Worm (Caenorhabditis elegans) whole organism, L4 larva: ENCODE results near the gene Y34B4A.4.

ENCODE experiments used
- T20F7.1 ChIP-seq: fragments of 200-800 bp; sonication (Bioruptor generic); optimal IDR thresholded peaks from 2 replicates; lab custom pipeline; 2018; ENCODE audit warnings: mild to moderate bottlenecking, missing genetic modification characterization, missing compliant biosample characterization
- Y105C5A.15 ChIP-seq: fragments of 200-800 bp; sonication (Bioruptor generic); IDR thresholded peaks from 2 replicates; pipeline ENCODE4 v1.3.6; 2022; ENCODE audit warnings: missing genetic modification characterization, missing compliant biosample characterization
- Y48G9A.11 ChIP-seq: fragments of 200-800 bp; sonication (Bioruptor generic); IDR thresholded peaks from 2 replicates; pipeline ENCODE4 v1.3.6; 2022; ENCODE audit warnings: missing genetic modification reagents, missing genetic modification characterization, missing compliant biosample characterization
- Y5F2A.4 ChIP-seq: fragments of 200-800 bp; sonication (Bioruptor generic); optimal IDR thresholded peaks from 2 replicates; lab custom pipeline; 2018; ENCODE audit warnings: mild to moderate bottlenecking, missing genetic modification characterization, missing compliant biosample characterization
- Y75B8A.6 ChIP-seq: fragments of 200-800 bp; sonication (Bioruptor generic); IDR thresholded peaks from 2 replicates; pipeline ENCODE4 v1.3.6; 2022; ENCODE audit warnings: missing genetic modification reagents, missing genetic modification characterization, missing compliant biosample characterization
- ZK546.5 ChIP-seq, 2 experiments: sonication (generic microtip); optimal IDR thresholded peaks; 2 replicates each; lab custom pipeline; 2017; ENCODE audit warnings: missing biosample characterization in 2 of 2, missing genetic modification characterization in 2 of 2
- aha-1 ChIP-seq: fragments of 150-350 bp; peaks from one replicate; lab custom pipeline; 2014; ENCODE audit warnings: missing biosample characterization, missing genetic modification characterization
- arid-1 ChIP-seq: fragments of 200-800 bp; sonication (Bioruptor generic); conservative IDR thresholded peaks from 2 replicates; pipeline ENCODE4 v1.3.6; 2022; ENCODE audit warnings: missing genetic modification reagents, missing genetic modification characterization, missing compliant biosample characterization
- ceh-20 ChIP-seq: fragments of 200-800 bp; sonication (Bioruptor generic); IDR thresholded peaks from 2 replicates; pipeline ENCODE4 v1.3.6; 2022; ENCODE audit warnings: missing genetic modification reagents, missing genetic modification characterization, missing compliant biosample characterization
- ceh-28 ChIP-seq: fragments of 150-350 bp; optimal IDR thresholded peaks from 2 replicates; lab custom pipeline; 2014; ENCODE audit warnings: missing biosample characterization, missing genetic modification reagents, missing genetic modification characterization
- ceh-32 ChIP-seq: sonication (generic microtip); optimal IDR thresholded peaks from 2 replicates; lab custom pipeline; 2016; ENCODE audit warnings: mild to moderate bottlenecking, missing genetic modification characterization, missing compliant biosample characterization; ENCODE audit not compliant: poor library complexity
- ceh-62 ChIP-seq: sonication (generic microtip); optimal IDR thresholded peaks from 2 replicates; lab custom pipeline; 2017; ENCODE audit warnings: missing biosample characterization, missing genetic modification characterization
- cey-2 ChIP-seq: sonication (generic microtip); optimal IDR thresholded peaks from 3 replicates; lab custom pipeline; 2017; ENCODE audit warnings: missing genetic modification characterization, mild to moderate bottlenecking, missing compliant biosample characterization, antibody characterized with exemption, borderline replicate concordance; ENCODE audit not compliant: insufficient read depth
- ctbp-1 ChIP-seq: fragments of 200-800 bp; sonication (Bioruptor generic); IDR thresholded peaks from 2 replicates; pipeline ENCODE4 v1.3.6; 2022; ENCODE audit warnings: missing genetic modification reagents, missing genetic modification characterization, missing compliant biosample characterization
- daf-8 ChIP-seq: fragments of 200-800 bp; sonication (Bioruptor generic); IDR thresholded peaks from 2 replicates; pipeline ENCODE4 v1.3.6; 2022; ENCODE audit warnings: missing genetic modification characterization, missing compliant biosample characterization
- dmd-6 ChIP-seq: fragments of 200-800 bp; sonication (Bioruptor generic); IDR thresholded peaks from 2 replicates; pipeline ENCODE4 v1.3.6; 2022; ENCODE audit warnings: missing genetic modification reagents, missing genetic modification characterization, missing compliant biosample characterization
- dve-1 ChIP-seq: sonication (generic microtip); optimal IDR thresholded peaks from 2 replicates; lab custom pipeline; 2017; ENCODE audit warnings: antibody characterized with exemption, mild to moderate bottlenecking, missing genetic modification characterization, missing compliant biosample characterization; ENCODE audit not compliant: insufficient read depth
- egl-43 ChIP-seq: fragments of 200-800 bp; sonication (Bioruptor generic); IDR thresholded peaks from 2 replicates; pipeline ENCODE4 v1.3.6; 2022; ENCODE audit warnings: missing genetic modification reagents, missing genetic modification characterization, missing compliant biosample characterization
- hlh-11 ChIP-seq: fragments of 200-800 bp; sonication (Bioruptor generic); optimal IDR thresholded peaks from 2 replicates; lab custom pipeline; 2018; ENCODE audit warnings: mild to moderate bottlenecking, missing genetic modification characterization, missing compliant biosample characterization
- hlh-30 ChIP-seq: sonication (generic microtip); optimal IDR thresholded peaks from 2 replicates; lab custom pipeline; 2017; ENCODE audit warnings: antibody characterized with exemption, mild to moderate bottlenecking, missing genetic modification characterization, missing compliant biosample characterization; ENCODE audit not compliant: insufficient read depth
- hmg-1.1 ChIP-seq: fragments of 200-800 bp; sonication (Bioruptor generic); IDR thresholded peaks from 2 replicates; pipeline ENCODE4 v1.3.6; 2022; ENCODE audit warnings: missing genetic modification reagents, missing genetic modification characterization, missing compliant biosample characterization
- jun-1 ChIP-seq: fragments of 150-350 bp; optimal IDR thresholded peaks from 2 replicates; lab custom pipeline; 2014; ENCODE audit warnings: missing biosample characterization, missing genetic modification reagents, missing genetic modification characterization
- lin-1 ChIP-seq: fragments of 200-800 bp; sonication (Bioruptor generic); IDR thresholded peaks from 2 replicates; pipeline ENCODE4 v1.3.6; 2022; ENCODE audit warnings: missing genetic modification reagents, missing genetic modification characterization, missing compliant biosample characterization
- lin-29 ChIP-seq: fragments of 200-800 bp; sonication (Bioruptor generic); IDR thresholded peaks from 2 replicates; pipeline ENCODE4 v1.3.6; 2022; ENCODE audit warnings: missing genetic modification reagents, missing genetic modification characterization, missing compliant biosample characterization
- lir-3 ChIP-seq: sonication (generic microtip); optimal IDR thresholded peaks from 2 replicates; lab custom pipeline; 2016; ENCODE audit warnings: mild to moderate bottlenecking, missing genetic modification characterization, missing compliant biosample characterization
- madf-9 ChIP-seq: fragments of 200-800 bp; sonication (Bioruptor generic); conservative IDR thresholded peaks from 2 replicates; pipeline ENCODE4 v1.3.6; 2022; ENCODE audit warnings: missing genetic modification reagents, missing genetic modification characterization, missing compliant biosample characterization
- mep-1 ChIP-seq: fragments of 150-350 bp; sonication (generic microtip); optimal IDR thresholded peaks from 3 replicates; lab custom pipeline; 2014; ENCODE audit warnings: missing biosample characterization, missing genetic modification characterization
- nhr-10 ChIP-seq: fragments of 150-350 bp; optimal IDR thresholded peaks from 2 replicates; lab custom pipeline; 2014; ENCODE audit warnings: missing biosample characterization, missing genetic modification characterization
- nhr-102 ChIP-seq: sonication (generic microtip); optimal IDR thresholded peaks from 2 replicates; lab custom pipeline; 2016; ENCODE audit warnings: mild to moderate bottlenecking, missing genetic modification characterization, moderate library complexity, missing compliant biosample characterization
- nhr-111 ChIP-seq: fragments of 200-800 bp; sonication (Bioruptor generic); optimal IDR thresholded peaks from 2 replicates; lab custom pipeline; 2018; ENCODE audit warnings: mild to moderate bottlenecking, missing genetic modification characterization, missing compliant biosample characterization
- nhr-42 ChIP-seq: fragments of 200-800 bp; sonication (Bioruptor generic); IDR thresholded peaks from 2 replicates; pipeline ENCODE4 v1.3.6; 2022; ENCODE audit warnings: missing genetic modification characterization, missing compliant biosample characterization
- nhr-48 ChIP-seq: sonication (generic microtip); optimal IDR thresholded peaks from 2 replicates; lab custom pipeline; 2016; ENCODE audit warnings: mild to moderate bottlenecking, missing genetic modification characterization, missing compliant biosample characterization
- nhr-6 ChIP-seq: fragments of 150-350 bp; optimal IDR thresholded peaks from 2 replicates; lab custom pipeline; 2014; ENCODE audit warnings: missing biosample characterization, missing genetic modification characterization
- nhr-76 ChIP-seq: fragments of 150-350 bp; optimal IDR thresholded peaks from 2 replicates; lab custom pipeline; 2014; ENCODE audit warnings: missing biosample characterization, missing genetic modification characterization
- pha-4 ChIP-seq, 2 experiments: fragments of 150-350 bp in 1 of 2; fragments of 200-800 bp in 1 of 2; sonication (Bioruptor generic) in 1 of 2; IDR thresholded peaks in 1 of 2; optimal IDR thresholded peaks in 1 of 2; 2 replicates each; pipeline versions ENCODE4 v1.3.6 to Lab custom; 2014 to 2022; ENCODE audit warnings: missing genetic modification characterization in 2 of 2, missing genetic modification reagents in 2 of 2, missing biosample characterization in 1 of 2, missing compliant biosample characterization in 1 of 2
- php-3 ChIP-seq: fragments of 200-800 bp; sonication (Bioruptor generic); IDR thresholded peaks from 2 replicates; pipeline ENCODE4 v1.3.6; 2022; ENCODE audit warnings: missing genetic modification reagents, missing genetic modification characterization, missing compliant biosample characterization
- pqm-1 ChIP-seq: sonication (generic microtip); optimal IDR thresholded peaks from 2 replicates; lab custom pipeline; 2017; ENCODE audit warnings: missing biosample characterization, missing genetic modification characterization
- rbr-2 ChIP-seq: sonication (generic microtip); optimal IDR thresholded peaks from 2 replicates; lab custom pipeline; 2016; ENCODE audit warnings: missing genotype, missing genetic modification characterization, missing compliant biosample characterization
- saeg-2 ChIP-seq: fragments of 200-800 bp; sonication (Bioruptor generic); IDR thresholded peaks from 2 replicates; pipeline ENCODE4 v1.3.6; 2022; ENCODE audit warnings: missing genetic modification reagents, missing genetic modification characterization, missing compliant biosample characterization
- sdz-12 ChIP-seq: fragments of 200-800 bp; sonication (Bioruptor generic); optimal IDR thresholded peaks from 2 replicates; lab custom pipeline; 2018; ENCODE audit warnings: mild to moderate bottlenecking, missing genetic modification characterization, missing compliant biosample characterization
- snpc-4 ChIP-seq: fragments of 150-350 bp; optimal IDR thresholded peaks from 2 replicates; lab custom pipeline; 2014; ENCODE audit warnings: missing biosample characterization, missing genetic modification characterization
- spr-1 ChIP-seq: sonication (generic microtip); optimal IDR thresholded peaks from 2 replicates; lab custom pipeline; 2016; ENCODE audit warnings: mild to moderate bottlenecking, missing genetic modification characterization, missing compliant biosample characterization
- spr-3 ChIP-seq: fragments of 200-800 bp; sonication (Bioruptor generic); optimal IDR thresholded peaks from 2 replicates; lab custom pipeline; 2018; ENCODE audit warnings: mild to moderate bottlenecking, missing genetic modification characterization, missing compliant biosample characterization
- unc-62 ChIP-seq, 3 experiments: fragments of 150-350 bp in 1 of 3; sonication (generic microtip); optimal IDR thresholded peaks in 2 of 3; peaks in 1 of 3; 1 replicate in 1 of 3; 2 replicates in 2 of 3; lab custom pipeline; 2014 to 2017; ENCODE audit warnings: missing biosample characterization in 3 of 3, missing genetic modification characterization in 3 of 3, missing genetic modification reagents in 3 of 3, missing genotype in 1 of 3

Y34B4A.4 gene

DNA sequence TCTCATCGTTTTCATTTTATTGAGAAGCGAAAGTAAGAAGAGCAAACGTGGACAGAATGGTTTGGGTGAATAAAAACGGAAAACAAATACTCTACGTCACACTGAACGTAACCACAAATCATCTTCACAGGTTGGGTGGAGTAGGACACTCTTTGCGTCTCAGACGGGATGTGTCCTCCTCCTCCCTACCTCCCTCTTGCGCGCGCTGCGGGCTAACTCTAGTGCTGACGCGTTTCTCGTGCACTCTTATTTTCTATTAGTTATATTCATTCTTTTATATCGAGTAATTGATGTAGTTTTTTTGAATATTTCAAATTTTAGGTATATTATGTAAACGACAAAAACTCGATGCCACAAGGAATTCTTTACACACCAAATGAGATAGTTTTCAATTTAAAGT is 20.1 kb upstream of the Y34B4A.4 start, which contains the start of gene Y34B4A.7 (continued):
- TF ChIP-seq nhr-102, result peak; percentile 44
- TF ChIP-seq hlh-11, result peak; percentile 71

DNA sequence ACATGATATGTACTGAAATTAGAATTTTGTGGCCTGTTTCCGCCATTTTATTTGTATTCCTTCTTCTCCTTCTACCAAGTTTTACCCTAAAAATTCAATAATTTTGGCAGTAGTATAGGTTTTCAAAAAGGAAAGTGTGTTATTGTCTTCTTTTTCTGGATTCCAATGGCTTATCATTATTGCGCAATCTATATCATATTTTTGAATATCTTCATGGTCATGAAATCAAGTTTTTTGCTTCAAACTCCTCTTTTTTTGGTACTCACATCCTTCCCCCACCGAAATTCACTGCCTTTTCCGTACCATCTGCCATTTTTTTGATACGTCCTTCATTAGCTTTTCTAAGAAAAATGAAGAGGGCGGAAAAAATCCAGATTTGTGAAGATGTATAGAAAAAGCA is 15.4 kb upstream of the Y34B4A.4 start:
- TF ChIP-seq aha-1 (tag; lab: Kevin White, UChicago) (peak; percentile 63), nhr-48 (no peak)

DNA sequence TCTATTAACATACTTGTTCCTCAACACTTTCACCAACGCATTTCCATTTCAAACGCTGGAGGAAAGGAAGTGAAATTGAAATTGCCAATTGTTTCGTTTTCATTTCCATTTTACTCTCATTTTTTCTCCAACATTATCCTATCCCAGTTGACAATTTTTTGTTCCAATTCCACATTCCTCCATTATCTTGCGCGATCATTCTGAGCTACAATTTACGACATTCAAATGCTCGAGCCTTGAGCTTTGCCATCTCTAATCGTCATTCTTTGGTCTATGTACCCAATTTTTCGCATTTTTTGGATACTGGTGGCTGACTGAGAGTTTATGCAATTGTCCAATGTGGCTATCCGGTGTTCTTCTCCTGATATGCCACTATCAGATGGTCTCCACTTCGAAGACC is 14.5 kb upstream of the Y34B4A.4 start, which contains the start of gene Y34B4A.10:
Gene Y34B4A.10 (plus strand): TSS at position 301 of the 400 bp plus-strand sequence.
- TF ChIP-seq hlh-11 (no peak), hlh-30 (tag; lab: Kevin White, UChicago) (no peak), mep-1 (tag; lab: Kevin White, UChicago) (no peak), nhr-10 (tag; lab: Kevin White, UChicago) (no peak), snpc-4 (tag; lab: Kevin White, UChicago) (no peak), nhr-111 (GFP tag; lab: Kevin White, UChicago) (no peak), unc-62 (GFP tag; optimal IDR thresholded peaks at IDR 0.05 in 1 of 2; lab: Kevin White, UChicago) (peak in 1 of 2 experiments; percentile 6), unc-62 (tag; optimal IDR thresholded peaks at IDR 0.05; lab: Kevin White, UChicago) (no peak)

DNA sequence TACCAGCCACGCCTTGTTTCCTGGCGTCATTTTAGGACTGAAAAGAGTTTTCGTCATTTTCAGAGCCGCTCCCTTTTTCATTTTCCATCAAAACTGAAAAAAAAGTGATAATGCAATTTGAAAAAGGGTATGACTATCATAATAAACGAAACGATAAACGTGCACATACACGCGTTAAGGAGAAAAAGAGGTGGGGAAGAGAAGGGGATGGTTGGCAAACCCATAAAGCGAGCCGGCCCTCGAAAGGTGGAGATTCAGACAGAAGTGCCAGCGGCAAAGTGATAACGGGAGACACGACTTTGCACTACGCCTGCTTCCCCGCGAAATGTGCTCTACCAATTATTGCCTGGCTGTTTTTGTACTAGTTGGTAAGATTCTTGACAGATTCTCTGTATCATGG is 11.3 kb upstream of the Y34B4A.4 start, which contains the start of gene nspg-14:
Gene nspg-14 (plus strand): TSS at position 250 of the 400 bp plus-strand sequence.
- TF ChIP-seq ceh-20 (no peak), dve-1 (tag; lab: Kevin White, UChicago) (peak; percentile 33), T20F7.1 (GFP tag; lab: Kevin White, UChicago) (no peak), unc-62 (GFP tag; optimal IDR thresholded peaks at IDR 0.05 in 1 of 2; lab: Kevin White, UChicago) (no peak), unc-62 (tag; optimal IDR thresholded peaks at IDR 0.05; lab: Kevin White, UChicago) (no peak), jun-1 (tag; lab: Kevin White, UChicago) (no peak), lir-3 (tag; lab: Kevin White, UChicago) (no peak), hmg-1.1 (no peak), pqm-1 (tag; lab: Kevin White, UChicago) (peak; percentile 83), php-3 (GFP tag; lab: Robert Waterston, UW) (peak; percentile 69), dmd-6 (GFP tag; lab: Robert Waterston, UW) (peak; percentile 74), ceh-32 (tag; lab: Kevin White, UChicago) (no peak), pha-4 (GFP tag; IDR thresholded peaks at IDR 0.05; lab: Robert Waterston, UW) (no peak), pha-4 (tag; optimal IDR thresholded peaks at IDR 0.05; lab: Kevin White, UChicago) (no peak), saeg-2 (GFP tag; lab: Robert Waterston, UW) (no peak), nhr-42 (GFP tag; lab: Robert Waterston, UW) (no peak), Y75B8A.6 (GFP tag; lab: Robert Waterston, UW) (no peak), spr-3 (no peak), rbr-2 (no peak), arid-1 (GFP tag; lab: Robert Waterston, UW) (no peak), ceh-28 (tag; lab: Kevin White, UChicago) (no peak), nhr-6 (tag; lab: Kevin White, UChicago) (no peak), ctbp-1 (GFP tag; lab: Robert Waterston, UW) (no peak), lin-1 (GFP tag; lab: Robert Waterston, UW) (peak; percentile 69; the same call in 1 of the 2 replicates), lin-29 (GFP tag; lab: Robert Waterston, UW) (no peak), nhr-76 (tag; lab: Kevin White, UChicago) (no peak), Y48G9A.11 (GFP tag; lab: Robert Waterston, UW) (no peak), Y5F2A.4 (GFP tag; lab: Kevin White, UChicago) (no peak), cey-2 (tag; lab: Kevin White, UChicago) (no peak), egl-43 (GFP tag; lab: Robert Waterston, UW) (no peak), Y105C5A.15 (no peak), daf-8 (GFP tag; lab: Robert Waterston, UW) (no peak), ZK546.5 (tag; optimal IDR thresholded peaks at IDR 0.05; lab: Kevin White, UChicago) (no peak), sdz-12 (GFP tag; lab: Kevin White, UChicago) (no peak), madf-9 (GFP tag; lab: Robert Waterston, UW) (no peak), spr-1 (peak; percentile 31), ceh-62 (no peak), mep-1 (tag; lab: Kevin White, UChicago) (peak; percentile 20)
